Worm (Caenorhabditis elegans): Measurements from ENCODE around the gene C23H5.8.

DNA sequence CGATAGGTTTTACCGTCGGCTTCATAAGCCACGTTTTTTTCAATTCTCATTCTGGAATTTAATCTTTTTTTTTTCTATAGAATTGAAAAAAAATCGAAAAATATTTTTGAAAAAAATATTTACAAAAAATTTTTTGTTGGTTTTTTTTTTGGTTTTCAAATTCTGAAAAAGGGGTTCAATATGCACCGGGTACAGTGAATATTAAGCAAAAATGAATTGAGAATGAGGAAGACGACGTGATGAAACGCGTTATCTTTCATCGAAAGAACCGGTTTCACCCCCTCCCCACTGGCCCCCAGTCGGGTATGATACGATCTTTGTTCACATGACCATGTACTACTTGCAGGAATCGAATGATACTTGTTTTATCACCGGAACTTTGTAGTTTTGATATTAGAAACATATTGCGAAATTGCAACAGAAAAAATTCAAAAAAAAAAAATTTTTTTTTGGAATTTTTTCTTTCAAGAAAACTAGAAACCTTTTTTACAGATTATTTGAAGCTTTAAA is 36.1 kb upstream of the C23H5.8 start, which contains the start of gene C54E4.5:
- TF ChIP-seq nhr-11 (tag; optimal IDR thresholded peaks at IDR 0.05) (no peak), hlh-30 (tag; optimal IDR thresholded peaks at IDR 0.05; ENCODE audit: insufficient read depth) (no peak)
